Worm (Caenorhabditis elegans): ENCODE results near the gene srx-115.

srx-115 gene

ce11 chrV:8765938-8766337, 5.8 kb upstream of the srx-115 start, which contains the start of gene B0507.9:
B0507.9 (minus strand) TSS chrV:8766038.
- TF ChIP-seq ama-1 (optimal IDR thresholded peaks at IDR 0.05), result no peak
- no peak for TF ChIP-seq nhr-76 (tag; optimal IDR thresholded peaks at IDR 0.05)
- TF ChIP-seq nhr-67 (tag; optimal IDR thresholded peaks at IDR 0.05), result no peak
- no peak for TF ChIP-seq lin-39 (tag; optimal IDR thresholded peaks at IDR 0.05)
- TF ChIP-seq eor-1 (tag; optimal IDR thresholded peaks at IDR 0.05), result no peak
- no peak for TF ChIP-seq nhr-12 (tag; optimal IDR thresholded peaks at IDR 0.05)
- no peak for TF ChIP-seq egl-5 (tag; optimal IDR thresholded peaks at IDR 0.05)
- TF ChIP-seq nhr-25 (tag; optimal IDR thresholded peaks at IDR 0.05), result no peak
- no peak for TF ChIP-seq ztf-11 (tag; optimal IDR thresholded peaks at IDR 0.05)
- no peak for TF ChIP-seq unc-39 (tag; optimal IDR thresholded peaks at IDR 0.05)
- no peak for TF ChIP-seq nhr-77 (tag; optimal IDR thresholded peaks at IDR 0.05)
- no peak for TF ChIP-seq skn-1 (tag; optimal IDR thresholded peaks at IDR 0.05)
- TF ChIP-seq jun-1 (tag; optimal IDR thresholded peaks at IDR 0.05), result no peak
- no peak for TF ChIP-seq nhr-23 (tag; optimal IDR thresholded peaks at IDR 0.05)
- no peak for TF ChIP-seq lsy-12 (tag; optimal IDR thresholded peaks at IDR 0.05)
- TF ChIP-seq nhr-28 (tag; optimal IDR thresholded peaks at IDR 0.05), result no peak

ce11 chrV:8767041-8767440, 4.7 kb upstream of the srx-115 start:
- no peak for TF ChIP-seq tbx-2 (tag; optimal IDR thresholded peaks at IDR 0.05)
- TF ChIP-seq nhr-11 (tag; optimal IDR thresholded peaks at IDR 0.05), result no peak
- no peak for TF ChIP-seq nhr-28 (tag; optimal IDR thresholded peaks at IDR 0.05)
- no peak for TF ChIP-seq snpc-4 (tag; optimal IDR thresholded peaks at IDR 0.05)
- TF ChIP-seq ama-1 (optimal IDR thresholded peaks at IDR 0.05), result no peak
- TF ChIP-seq fos-1 (tag; optimal IDR thresholded peaks at IDR 0.05), result no peak
- TF ChIP-seq unc-39 (tag; optimal IDR thresholded peaks at IDR 0.05), result no peak
- TF ChIP-seq hmg-11 (tag; optimal IDR thresholded peaks at IDR 0.05), result no peak
- no peak for TF ChIP-seq pqm-1 (tag; optimal IDR thresholded peaks at IDR 0.05)
- TF ChIP-seq R02D3.7 (tag; optimal IDR thresholded peaks at IDR 0.05), result no peak
- no peak for TF ChIP-seq nhr-12 (tag; optimal IDR thresholded peaks at IDR 0.05)
- no peak for TF ChIP-seq mdl-1 (tag; optimal IDR thresholded peaks at IDR 0.05)
- TF ChIP-seq ztf-11 (tag; optimal IDR thresholded peaks at IDR 0.05), result no peak
- no peak for TF ChIP-seq ZK546.5 (tag; optimal IDR thresholded peaks at IDR 0.05)
- TF ChIP-seq lsy-12 (tag; optimal IDR thresholded peaks at IDR 0.05), result no peak
- TF ChIP-seq lin-15B (tag; optimal IDR thresholded peaks at IDR 0.05), result no peak
- no peak for TF ChIP-seq unc-62 (GFP tag; optimal IDR thresholded peaks at IDR 0.05)
- TF ChIP-seq ceh-82 (tag; optimal IDR thresholded peaks at IDR 0.05), result no peak
- TF ChIP-seq pha-4 (tag; optimal IDR thresholded peaks at IDR 0.05), result no peak

- peak; percentile 76 for TF ChIP-seq pha-4 (tag; optimal IDR thresholded peaks at IDR 0.05)
- no peak for TF ChIP-seq fos-1 (tag; optimal IDR thresholded peaks at IDR 0.05)
- TF ChIP-seq jun-1 (tag; optimal IDR thresholded peaks at IDR 0.05), result no peak
- no peak for TF ChIP-seq fkh-2 (tag; optimal IDR thresholded peaks at IDR 0.05)
- TF ChIP-seq ztf-11 (tag; optimal IDR thresholded peaks at IDR 0.05), result no peak
- TF ChIP-seq elt-1 (tag; optimal IDR thresholded peaks at IDR 0.05), result no peak
- TF ChIP-seq pqm-1 (tag; optimal IDR thresholded peaks at IDR 0.05), result peak; percentile 89
- peak; percentile 87 for TF ChIP-seq elt-2 (tag; optimal IDR thresholded peaks at IDR 0.05)
Observed at ce11 chrV:8767493-8767892, 4.2 kb upstream of the srx-115 start.

- TF ChIP-seq nhr-28 (tag; optimal IDR thresholded peaks at IDR 0.05) (no peak), egl-27 (tag; optimal IDR thresholded peaks at IDR 0.05) (peak; percentile 67), ztf-4 (tag; optimal IDR thresholded peaks at IDR 0.05) (no peak), pqm-1 (tag; optimal IDR thresholded peaks at IDR 0.05) (peak; percentile 100), lin-39 (tag; optimal IDR thresholded peaks at IDR 0.05) (no peak), ceh-16 (tag; optimal IDR thresholded peaks at IDR 0.05) (no peak), snpc-4 (tag; optimal IDR thresholded peaks at IDR 0.05) (no peak), nhr-237 (tag; optimal IDR thresholded peaks at IDR 0.05) (no peak), unc-62 (GFP tag; optimal IDR thresholded peaks at IDR 0.05) (no peak), ama-1 (optimal IDR thresholded peaks at IDR 0.05) (no peak), elt-2 (tag; optimal IDR thresholded peaks at IDR 0.05) (peak; percentile 100), nhr-12 (tag; optimal IDR thresholded peaks at IDR 0.05) (no peak), zag-1 (tag; optimal IDR thresholded peaks at IDR 0.05) (no peak), ztf-11 (tag; optimal IDR thresholded peaks at IDR 0.05) (no peak), jun-1 (tag; optimal IDR thresholded peaks at IDR 0.05) (peak; percentile 90), tbx-2 (tag; optimal IDR thresholded peaks at IDR 0.05) (no peak), nhr-67 (tag; optimal IDR thresholded peaks at IDR 0.05) (no peak), mdl-1 (tag; optimal IDR thresholded peaks at IDR 0.05) (no peak), fos-1 (tag; optimal IDR thresholded peaks at IDR 0.05) (peak; percentile 32), skn-1 (tag; optimal IDR thresholded peaks at IDR 0.05) (peak; percentile 41), pha-4 (tag; optimal IDR thresholded peaks at IDR 0.05) (peak; percentile 79), daf-12 (tag; optimal IDR thresholded peaks at IDR 0.05) (no peak), nhr-76 (tag; optimal IDR thresholded peaks at IDR 0.05) (no peak), sea-2 (GFP tag; optimal IDR thresholded peaks at IDR 0.05) (no peak)
Observed at ce11 chrV:8768481-8768959, 3.2 kb upstream of the srx-115 start, which contains the start of gene B0507.3. B0507.3 (plus strand) TSS chrV:8768909.

Data from whole organism, L3 larva.